Worm (Caenorhabditis elegans): Measurements from ENCODE around the gene ifet-1.

ce11 chrIII:4496085-4496484, 21.1 kb upstream of the ifet-1 start:
- TF ChIP-seq ama-1 (optimal IDR thresholded peaks at IDR 0.05) (peak; percentile 61), nhr-28 (tag; optimal IDR thresholded peaks at IDR 0.05) (peak; percentile 78), pqm-1 (tag; optimal IDR thresholded peaks at IDR 0.05) (peak; percentile 36), pha-4 (GFP tag; IDR thresholded peaks at IDR 0.05) (peak; percentile 68; the same call in 1 of the 2 replicates), pha-4 (tag; optimal IDR thresholded peaks at IDR 0.05) (no peak), F44E2.7 (GFP tag; IDR thresholded peaks at IDR 0.05) (no peak), sdz-12 (GFP tag; optimal IDR thresholded peaks at IDR 0.05) (no peak), dve-1 (tag; optimal IDR thresholded peaks at IDR 0.05; ENCODE audit: insufficient read depth) (peak; percentile 93), ztf-11 (tag; optimal IDR thresholded peaks at IDR 0.05) (no peak), mxl-3 (GFP tag; optimal IDR thresholded peaks at IDR 0.05) (peak; percentile 46), lin-15B (tag; optimal IDR thresholded peaks at IDR 0.05) (no peak), zfp-2 (tag; optimal IDR thresholded peaks at IDR 0.05) (no peak), aha-1 (tag) (no peak)

Data from whole organism, L4 larva.